Worm (Caenorhabditis elegans): ENCODE results near the gene msp-79.

ce11 chrIV:9757425-9757740 is 9.6 kb downstream of the msp-79 start, which contains the start of gene nhr-97:
- no peak for TF ChIP-seq elt-2 (tag; optimal IDR thresholded peaks at IDR 0.05)
- no peak for TF ChIP-seq ama-1 (optimal IDR thresholded peaks at IDR 0.05)
- TF ChIP-seq pag-3 (tag; optimal IDR thresholded peaks at IDR 0.05; ENCODE audit: borderline replicate concordance) = no peak
- no peak for TF ChIP-seq K09A11.1 (tag; optimal IDR thresholded peaks at IDR 0.05; ENCODE audit: insufficient read depth)
- TF ChIP-seq madf-2 (tag; optimal IDR thresholded peaks at IDR 0.05) = no peak
- TF ChIP-seq ets-4 (tag; optimal IDR thresholded peaks at IDR 0.05) = no peak
- no peak for TF ChIP-seq ceh-45 (GFP tag; IDR thresholded peaks at IDR 0.05)
- no peak for TF ChIP-seq ceh-30 (tag; optimal IDR thresholded peaks at IDR 0.05)
- no peak for TF ChIP-seq ceh-6 (GFP tag; optimal IDR thresholded peaks at IDR 0.05)
- TF ChIP-seq nfya-1 (tag; optimal IDR thresholded peaks at IDR 0.05) = no peak
- no peak for TF ChIP-seq elt-4 (tag; optimal IDR thresholded peaks at IDR 0.05)
- no peak for TF ChIP-seq unc-55 (GFP tag; optimal IDR thresholded peaks at IDR 0.05)
- TF ChIP-seq fkh-10 (GFP tag; optimal IDR thresholded peaks at IDR 0.05) = no peak
